Fruit fly (Drosophila melanogaster): ENCODE results near the gene sturkopf.

Gene sturkopf

DNA sequence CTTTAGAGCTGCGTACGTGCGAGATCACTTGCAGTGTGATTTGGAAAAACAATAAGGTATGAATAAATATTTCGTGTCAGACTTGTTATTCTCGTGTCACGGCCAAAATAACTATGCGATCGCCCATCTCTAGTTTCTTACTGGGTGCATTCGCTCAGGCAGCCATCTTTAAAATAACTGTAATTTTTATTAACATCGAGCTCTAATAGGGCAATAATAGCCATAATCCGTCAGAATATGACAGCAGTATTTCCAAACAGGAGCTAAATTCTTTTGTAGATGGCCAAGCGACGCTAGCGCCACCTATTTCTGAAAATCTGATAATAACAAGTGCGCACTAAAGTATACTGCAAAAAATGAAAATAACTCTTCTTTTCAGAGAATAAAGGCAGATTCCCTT lies 38.9 kb upstream of the sturkopf start (continued):
- TF ChIP-seq CG2120 (GFP tag; optimal IDR thresholded peaks at IDR 0.05) (peak; percentile 41), lola (GFP tag; optimal IDR thresholded peaks at IDR 0.05) (peak in 1 of 3 experiments; percentile 2), Adf1 (GFP tag; IDR thresholded peaks at IDR 0.05) (no peak; the same call in 1 of the 2 replicates), CG7928 (GFP tag; optimal IDR thresholded peaks at IDR 0.05) (no peak), CG9727 (GFP tag; optimal IDR thresholded peaks at IDR 0.05) (peak; percentile 14), CG4854 (GFP tag; optimal IDR thresholded peaks at IDR 0.05) (peak; percentile 45), NK7.1 (GFP tag; optimal IDR thresholded peaks at IDR 0.05) (peak; percentile 48), CG15696 (tag; optimal IDR thresholded peaks at IDR 0.05) (peak; percentile 36), CG3163 (GFP tag; optimal IDR thresholded peaks at IDR 0.05) (peak; percentile 49), CG13894 (tag; optimal IDR thresholded peaks at IDR 0.05) (peak; percentile 53), abd-A (tag; optimal IDR thresholded peaks at IDR 0.05) (peak; percentile 82), cad (GFP tag; optimal IDR thresholded peaks at IDR 0.05) (peak; percentile 41), Xbp1 (GFP tag; optimal IDR thresholded peaks at IDR 0.05) (peak; percentile 28), tll (GFP tag; optimal IDR thresholded peaks at IDR 0.05) (peak in 1 of 2 experiments; percentile 11), gro (GFP tag; optimal IDR thresholded peaks at IDR 0.05) (peak; percentile 67), CG9817 (tag; optimal IDR thresholded peaks at IDR 0.05) (peak; percentile 13), ara (GFP tag; IDR thresholded peaks at IDR 0.05) (no peak), row (GFP tag; IDR thresholded peaks at IDR 0.05) (peak; percentile 78), Elba2 (GFP tag; optimal IDR thresholded peaks at IDR 0.05) (peak; percentile 99), pita (GFP tag; optimal IDR thresholded peaks at IDR 0.05) (peak; percentile 34), CG17829 (tag; optimal IDR thresholded peaks at IDR 0.05) (peak; percentile 53), schlank (tag; optimal IDR thresholded peaks at IDR 0.05) (no peak), sug (tag; optimal IDR thresholded peaks at IDR 0.05) (peak; percentile 40), peb (GFP tag; IDR thresholded peaks at IDR 0.05) (no peak), CG43689 (GFP tag; IDR thresholded peaks at IDR 0.05) (no peak), sna (GFP tag; IDR thresholded peaks at IDR 0.05; ENCODE audit: partially characterized antibody) (peak; percentile 96), CG30020 (tag; optimal IDR thresholded peaks at IDR 0.05) (peak; percentile 5), CG10565 (GFP tag; optimal IDR thresholded peaks at IDR 0.05) (no peak), knrl (GFP tag; IDR thresholded peaks at IDR 0.05; ENCODE audit: partially characterized antibody) (peak; percentile 85), CG12769 (tag; optimal IDR thresholded peaks at IDR 0.05) (peak; percentile 21), danr (GFP tag; IDR thresholded peaks at IDR 0.05) (no peak), cato (GFP tag; optimal IDR thresholded peaks at IDR 0.05; ENCODE audit: borderline replicate concordance) (no peak), nerfin-2 (GFP tag; IDR thresholded peaks at IDR 0.05; ENCODE audit: partially characterized antibody) (peak; percentile 73), CG15514 (GFP tag; optimal IDR thresholded peaks at IDR 0.05) (peak; percentile 48), cas (GFP tag; IDR thresholded peaks at IDR 0.05) (no peak), eyg (GFP tag; optimal IDR thresholded peaks at IDR 0.05) (no peak), Hmr (GFP tag; optimal IDR thresholded peaks at IDR 0.05) (peak; percentile 34), CG12236 (GFP tag; optimal IDR thresholded peaks at IDR 0.05) (peak; percentile 30), trem (tag; optimal IDR thresholded peaks at IDR 0.05) (peak; percentile 37), Blimp-1 (GFP tag; optimal IDR thresholded peaks at IDR 0.05) (peak; percentile 5), CoRest (tag; optimal IDR thresholded peaks at IDR 0.05) (peak; percentile 64), Rx (GFP tag; IDR thresholded peaks at IDR 0.05) (no peak), otp (GFP tag; IDR thresholded peaks at IDR 0.05) (0 out of 3 replicates have a peak, but pooled peaks have one; percentile 17), tx (GFP tag; optimal IDR thresholded peaks at IDR 0.05) (peak; percentile 8), pum (GFP tag; optimal IDR thresholded peaks at IDR 0.05) (no peak), Trl (optimal IDR thresholded peaks at IDR 0.05) (no peak), Trl (GFP tag; optimal IDR thresholded peaks at IDR 0.05) (peak; percentile 19), bsh (GFP tag; optimal IDR thresholded peaks at IDR 0.05) (peak in 1 of 2 experiments; percentile 18), Med (GFP tag) (peak; percentile 91), az2 (GFP tag; optimal IDR thresholded peaks at IDR 0.05) (peak; percentile 41)

Measured in whole organism, embryonic.